Fruit fly (Drosophila melanogaster) whole organism, embryonic: ENCODE data around the gene CG18542.

Experiments used
- Ada2b ChIP-seq: fragments of 200-800 bp; sonication (Bioruptor generic); IDR thresholded peaks from 2 replicates; pipeline ENCODE4 v1.3.6; 2022; ENCODE audit warnings: missing biosample characterization, missing genetic modification characterization
- B-H2 ChIP-seq: fragments of 200-800 bp; sonication (Bioruptor generic); optimal IDR thresholded peaks from 2 replicates; lab custom pipeline; 2018; ENCODE audit warnings: missing biosample characterization, mild to moderate bottlenecking, missing genetic modification characterization
- C15 ChIP-seq: fragments of 200-800 bp; sonication (Bioruptor generic); IDR thresholded peaks from 3 replicates; pipeline ENCODE4 v1.3.6; 2022; ENCODE audit warnings: missing biosample characterization, missing genetic modification characterization
- CG10267 ChIP-seq: fragments of 200-800 bp; sonication (Bioruptor generic); optimal IDR thresholded peaks from 2 replicates; lab custom pipeline; 2018; ENCODE audit warnings: missing biosample characterization, mild to moderate bottlenecking, missing genetic modification characterization, moderate library complexity
- CG11560 ChIP-seq: fragments of 200-800 bp; sonication (Bioruptor generic); IDR thresholded peaks from 3 replicates; pipeline ENCODE4 v1.3.6; 2022; ENCODE audit warnings: missing biosample characterization, missing genetic modification characterization
- CG11723 ChIP-seq: fragments of 200-800 bp; sonication (Bioruptor generic); optimal IDR thresholded peaks from 2 replicates; lab custom pipeline; 2017; ENCODE audit warnings: missing biosample characterization, mild to moderate bottlenecking, missing genetic modification characterization
- CG12071 ChIP-seq: fragments of 200-800 bp; sonication (Bioruptor generic); optimal IDR thresholded peaks from 3 replicates; lab custom pipeline; 2018; ENCODE audit warnings: missing biosample characterization, mild to moderate bottlenecking, missing genetic modification characterization
- CG14710 ChIP-seq: fragments of 200-800 bp; sonication (Bioruptor generic); optimal IDR thresholded peaks from 3 replicates; lab custom pipeline; 2019; ENCODE audit warnings: missing biosample characterization, mild to moderate bottlenecking, missing genetic modification characterization, moderate library complexity
- CG1647 ChIP-seq: fragments of 200-800 bp; sonication (Bioruptor generic); optimal IDR thresholded peaks from 3 replicates; lab custom pipeline; 2016; ENCODE audit warnings: missing biosample characterization, missing genetic modification characterization
- CG2199 ChIP-seq: fragments of 200-800 bp; sonication (Bioruptor generic); IDR thresholded peaks from 3 replicates; pipeline ENCODE4 v1.3.6; 2022; ENCODE audit warnings: missing biosample characterization, missing genetic modification characterization
- CG2202 ChIP-seq: fragments of 200-800 bp; sonication (Bioruptor generic); optimal IDR thresholded peaks from 2 replicates; lab custom pipeline; 2018; ENCODE audit warnings: missing biosample characterization, mild to moderate bottlenecking, missing genetic modification characterization
- CG2712 ChIP-seq: fragments of 200-800 bp; optimal IDR thresholded peaks from 3 replicates; lab custom pipeline; 2019; ENCODE audit warnings: missing biosample characterization, mild to moderate bottlenecking, missing genetic modification characterization, moderate library complexity
- CG30403 ChIP-seq: fragments of 200-800 bp; sonication (Bioruptor generic); optimal IDR thresholded peaks from 3 replicates; lab custom pipeline; 2016; ENCODE audit warnings: missing biosample characterization, missing genetic modification characterization
- CG33557 ChIP-seq: fragments of 200-800 bp; sonication (Bioruptor generic); optimal IDR thresholded peaks from 2 replicates; lab custom pipeline; 2019; ENCODE audit warnings: missing biosample characterization, mild to moderate bottlenecking, missing genetic modification characterization, moderate library complexity
- CG34224 ChIP-seq: fragments of 200-800 bp; sonication (Bioruptor generic); IDR thresholded peaks from 3 replicates; pipeline ENCODE4 v1.3.6; 2022; ENCODE audit warnings: missing biosample characterization, missing genetic modification characterization; ENCODE audit not compliant: partially characterized antibody
- CG4820 ChIP-seq: fragments of 200-800 bp; sonication (Bioruptor generic); optimal IDR thresholded peaks from 3 replicates; lab custom pipeline; 2016; ENCODE audit warnings: missing biosample characterization, missing genetic modification characterization
- CG4854 ChIP-seq: fragments of 200-800 bp; sonication (Bioruptor generic); optimal IDR thresholded peaks from 2 replicates; lab custom pipeline; 2016; ENCODE audit warnings: missing biosample characterization, missing genetic modification characterization, inconsistent platforms
- CG5245 ChIP-seq: fragments of 200-800 bp; sonication (Bioruptor generic); optimal IDR thresholded peaks from 3 replicates; lab custom pipeline; 2016; ENCODE audit warnings: missing biosample characterization, missing genetic modification characterization
- CG7556 ChIP-seq: fragments of 200-800 bp; sonication (Bioruptor generic); optimal IDR thresholded peaks from 2 replicates; lab custom pipeline; 2017; ENCODE audit warnings: missing biosample characterization, mild to moderate bottlenecking, missing genetic modification characterization
- CG9817 ChIP-seq: fragments of 200-800 bp; sonication (Bioruptor generic); optimal IDR thresholded peaks from 2 replicates; lab custom pipeline; 2018; ENCODE audit warnings: missing biosample characterization, mild to moderate bottlenecking, missing genetic modification characterization, moderate library complexity
- Dbx ChIP-seq: fragments of 200-800 bp; sonication (Bioruptor generic); IDR thresholded peaks from 3 replicates; pipeline ENCODE4 v1.3.6; 2022; ENCODE audit warnings: missing biosample characterization, missing genetic modification characterization
- GATAe ChIP-seq: fragments of 200-800 bp; sonication (Bioruptor generic); conservative IDR thresholded peaks from 2 replicates; pipeline ENCODE4 v1.3.6; 2022; ENCODE audit warnings: missing biosample characterization, missing genetic modification characterization
- Hmr ChIP-seq: fragments of 200-800 bp; sonication (Bioruptor generic); optimal IDR thresholded peaks from 3 replicates; lab custom pipeline; 2017; ENCODE audit warnings: mild to moderate bottlenecking, missing biosample characterization, missing genetic modification reagents, missing genetic modification characterization
- Hr3 ChIP-seq: fragments of 200-800 bp; sonication (Bioruptor generic); optimal IDR thresholded peaks from 3 replicates; lab custom pipeline; 2016; ENCODE audit warnings: missing biosample characterization, missing genetic modification characterization
- MTF-1 ChIP-seq: fragments of 200-800 bp; sonication (Bioruptor generic); optimal IDR thresholded peaks from 2 replicates; lab custom pipeline; 2018; ENCODE audit warnings: missing biosample characterization, mild to moderate bottlenecking, missing genetic modification characterization, borderline replicate concordance
- Meics ChIP-seq: fragments of 200-800 bp; sonication (Bioruptor generic); optimal IDR thresholded peaks from 2 replicates; lab custom pipeline; 2017; ENCODE audit warnings: missing biosample characterization, mild to moderate bottlenecking, missing genetic modification characterization
- NFAT ChIP-seq: fragments of 200-800 bp; sonication (Bioruptor generic); IDR thresholded peaks from 2 replicates; pipeline ENCODE4 v1.3.6; 2022; ENCODE audit warnings: missing biosample characterization, missing genetic modification characterization
- Nf-YA ChIP-seq: fragments of 200-800 bp; sonication (Bioruptor generic); IDR thresholded peaks from 2 replicates; pipeline ENCODE4 v1.3.6; 2022; ENCODE audit warnings: missing biosample characterization, missing genetic modification characterization
- Poxn ChIP-seq: fragments of 200-800 bp; sonication (Bioruptor generic); IDR thresholded peaks from 2 replicates; pipeline ENCODE4 v1.3.6; 2022; ENCODE audit warnings: missing biosample characterization, missing genetic modification characterization
- Side ChIP-seq: fragments of 200-800 bp; sonication (Bioruptor generic); optimal IDR thresholded peaks from 2 replicates; lab custom pipeline; 2016; ENCODE audit warnings: missing biosample characterization, missing genetic modification characterization
- Sin3A ChIP-seq: fragments of >200 bp; optimal IDR thresholded peaks from 2 replicates; lab custom pipeline; 2018
- Six4 ChIP-seq: fragments of 200-800 bp; sonication (Bioruptor generic); optimal IDR thresholded peaks from 2 replicates; lab custom pipeline; 2016; ENCODE audit warnings: missing biosample characterization, missing genetic modification characterization
- Usf ChIP-seq: fragments of 200-800 bp; sonication (Bioruptor generic); optimal IDR thresholded peaks from 2 replicates; lab custom pipeline; 2017; ENCODE audit warnings: missing genotype, missing biosample characterization, missing genetic modification characterization
- YL-1 ChIP-seq: fragments of 200-800 bp; sonication (Bioruptor generic); optimal IDR thresholded peaks from 3 replicates; lab custom pipeline; 2017; ENCODE audit warnings: missing biosample characterization, mild to moderate bottlenecking, missing genetic modification characterization
- ato ChIP-seq: fragments of 200-800 bp; sonication (Bioruptor generic); IDR thresholded peaks from 2 replicates; pipeline ENCODE4 v1.3.6; 2022; ENCODE audit warnings: missing biosample characterization, missing genetic modification characterization; ENCODE audit not compliant: partially characterized antibody
- cg ChIP-seq: fragments of 200-800 bp; sonication (Bioruptor generic); optimal IDR thresholded peaks from 3 replicates; lab custom pipeline; 2019; ENCODE audit warnings: missing biosample characterization, mild to moderate bottlenecking, missing genetic modification characterization, moderate library complexity
- crp ChIP-seq, 2 experiments: fragments of 200-800 bp; sonication (Bioruptor generic); optimal IDR thresholded peaks; 2 replicates in 1 of 2; 3 replicates in 1 of 2; lab custom pipeline; 2017; ENCODE audit warnings: missing biosample characterization in 2 of 2, missing genetic modification characterization in 2 of 2, mild to moderate bottlenecking in 1 of 2, moderate library complexity in 1 of 2
- dpn ChIP-seq, 2 experiments: fragments of 200-800 bp; sonication (Bioruptor generic); optimal IDR thresholded peaks; 3 replicates each; lab custom pipeline; 2016; ENCODE audit warnings: missing biosample characterization in 2 of 2, missing genetic modification characterization in 2 of 2
- exex ChIP-seq: fragments of 200-800 bp; sonication (Bioruptor generic); optimal IDR thresholded peaks from 4 replicates; lab custom pipeline; 2018; ENCODE audit warnings: missing biosample characterization, mild to moderate bottlenecking, missing genetic modification characterization, moderate library complexity
- her ChIP-seq: fragments of 200-800 bp; sonication (Bioruptor generic); optimal IDR thresholded peaks from 2 replicates; lab custom pipeline; 2016; ENCODE audit warnings: missing biosample characterization, missing genetic modification characterization
- hth ChIP-seq: fragments of >200 bp; optimal IDR thresholded peaks from 2 replicates; lab custom pipeline; 2017; ENCODE audit warnings: inconsistent platforms
- maf-S ChIP-seq: fragments of 200-800 bp; sonication (Bioruptor generic); optimal IDR thresholded peaks from 2 replicates; lab custom pipeline; 2016; ENCODE audit warnings: missing biosample characterization, missing genetic modification characterization
- mam ChIP-seq: fragments of 200-800 bp; sonication (Bioruptor generic); optimal IDR thresholded peaks from 3 replicates; lab custom pipeline; 2016; ENCODE audit warnings: missing biosample characterization, missing genetic modification characterization
- oc ChIP-seq: fragments of 200-800 bp; sonication (Bioruptor generic); optimal IDR thresholded peaks from 2 replicates; lab custom pipeline; 2018; ENCODE audit warnings: missing biosample characterization, mild to moderate bottlenecking, missing genetic modification characterization, moderate library complexity
- pan ChIP-seq, 4 experiments: fragments of >200 bp in 3 of 4; fragments of 200-800 bp in 1 of 4; sonication (Bioruptor generic) in 1 of 4; optimal IDR thresholded peaks in 3 of 4; IDR thresholded peaks in 1 of 4; 2 replicates each; pipeline versions ENCODE4 v1.3.6 to Lab custom; 2017 to 2022; ENCODE audit warnings: missing biosample characterization in 2 of 4, missing genetic modification characterization in 2 of 4, mixed read lengths in 1 of 4
- schlank ChIP-seq: fragments of 200-800 bp; sonication (Bioruptor generic); optimal IDR thresholded peaks from 2 replicates; lab custom pipeline; 2018; ENCODE audit warnings: missing biosample characterization, mild to moderate bottlenecking, missing genetic modification characterization
- shn ChIP-seq: fragments of 200-800 bp; sonication (Bioruptor generic); optimal IDR thresholded peaks from 3 replicates; lab custom pipeline; 2016; ENCODE audit warnings: missing biosample characterization, missing genetic modification characterization
- sqz ChIP-seq: fragments of 200-800 bp; sonication (Bioruptor generic); optimal IDR thresholded peaks from 3 replicates; lab custom pipeline; 2018; ENCODE audit warnings: missing biosample characterization, mild to moderate bottlenecking, missing genetic modification characterization
- ssp ChIP-seq: fragments of 200-800 bp; sonication (Bioruptor generic); IDR thresholded peaks from 2 replicates; pipeline ENCODE4 v1.3.6; 2022; ENCODE audit warnings: missing biosample characterization, missing genetic modification characterization
- sug ChIP-seq: fragments of 200-800 bp; optimal IDR thresholded peaks from 2 replicates; lab custom pipeline; 2019; ENCODE audit warnings: missing biosample characterization, mild to moderate bottlenecking, missing genetic modification characterization, moderate library complexity
- yki ChIP-seq: fragments of >200 bp; optimal IDR thresholded peaks from 3 replicates; lab custom pipeline; 2018

CG18542 gene

DNA sequence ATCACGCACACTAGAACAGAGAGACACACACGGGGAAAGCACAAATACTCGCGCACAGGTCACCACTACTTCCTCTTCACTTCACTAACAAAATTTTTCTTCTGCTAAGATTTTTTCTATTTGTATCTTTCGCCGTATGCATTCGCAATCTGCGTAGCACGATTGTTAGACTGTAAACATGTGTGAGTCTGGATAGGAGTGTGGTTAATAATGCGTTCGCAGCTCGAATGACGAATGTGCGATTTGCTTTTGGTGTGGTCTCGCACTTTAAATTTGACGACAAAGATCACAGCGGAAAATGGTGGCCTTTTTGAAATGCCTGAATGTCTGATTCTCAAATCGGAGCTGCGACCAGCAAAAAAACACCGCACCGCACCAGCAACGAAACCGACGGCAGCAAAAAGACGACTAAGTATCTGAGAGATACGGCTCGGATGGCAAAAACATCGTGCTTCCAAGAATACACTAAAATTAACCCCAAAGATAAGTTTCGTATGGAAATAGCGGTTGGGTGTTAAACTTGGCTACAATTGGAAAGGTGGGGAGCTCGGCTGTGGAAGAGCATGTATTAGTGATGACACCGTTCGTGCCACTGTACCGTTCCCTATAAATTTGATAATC is 19.6 kb downstream of the CG18542 start, which contains the start of gene Unc-115a (continued):
- TF ChIP-seq CG2202 (tag; lab: Kevin White, UChicago) (peak; percentile 3), CG12071 (GFP tag; lab: Kevin White, UChicago) (no peak), CG2712 (peak; percentile 73), sqz (GFP tag; lab: Kevin White, UChicago) (peak; percentile 59), B-H2 (GFP tag; lab: Kevin White, UChicago) (peak; percentile 78), CG34224 (GFP tag; lab: Robert Waterston, UW) (no peak), C15 (no peak), schlank (tag; lab: Kevin White, UChicago) (peak; percentile 13), CG9817 (peak; percentile 42), shn (GFP tag; lab: Kevin White, UChicago) (peak; percentile 20), Sin3A (lab: Kevin White, UChicago) (peak; percentile 38), exex (tag; lab: Kevin White, UChicago) (no peak), CG10267 (tag; lab: Kevin White, UChicago) (peak; percentile 74), ato (no peak), CG4820 (GFP tag; lab: Kevin White, UChicago) (no peak), CG4854 (GFP tag; lab: Kevin White, UChicago) (no peak), yki (lab: Kevin White, UChicago) (no peak), Poxn (GFP tag; lab: Robert Waterston, UW) (no peak), YL-1 (GFP tag; lab: Kevin White, UChicago) (peak; percentile 75), pan (optimal IDR thresholded peaks at IDR 0.05; lab: Kevin White, UChicago) (no peak), pan (GFP tag; optimal IDR thresholded peaks at IDR 0.05 in 1 of 2, IDR thresholded peaks at IDR 0.05 in 1 of 2) (no peak), CG2199 (GFP tag; lab: Robert Waterston, UW) (no peak), hth (lab: Kevin White, UChicago) (no peak), Nf-YA (no peak), Meics (GFP tag; lab: Kevin White, UChicago) (peak; percentile 44), Hmr (GFP tag; lab: Kevin White, UChicago) (peak; percentile 83), CG5245 (GFP tag; lab: Kevin White, UChicago) (no peak), Hr3 (GFP tag; lab: Kevin White, UChicago) (peak; percentile 24), Side (GFP tag; lab: Kevin White, UChicago) (peak; percentile 44), maf-S (GFP tag; lab: Kevin White, UChicago) (peak; percentile 31), Ada2b (GFP tag; lab: Robert Waterston, UW) (no peak), dpn (GFP tag; optimal IDR thresholded peaks at IDR 0.05; lab: Kevin White, UChicago) (peak; percentile 36 to 47), mam (GFP tag; lab: Kevin White, UChicago) (peak; percentile 37), her (peak; percentile 60), cg (GFP tag; lab: Kevin White, UChicago) (peak; percentile 93), CG1647 (GFP tag; lab: Kevin White, UChicago) (peak; percentile 36), ssp (GFP tag; lab: Robert Waterston, UW) (no peak), CG7556 (peak; percentile 33), CG11560 (tag; lab: Robert Waterston, UW) (no peak), NFAT (no peak), oc (tag; lab: Kevin White, UChicago) (no peak), CG33557 (GFP tag; lab: Kevin White, UChicago) (peak; percentile 26), CG11723 (GFP tag; lab: Kevin White, UChicago) (no peak), Six4 (GFP tag; lab: Kevin White, UChicago) (peak; percentile 23), GATAe (no peak), Dbx (GFP tag; lab: Robert Waterston, UW) (no peak), crp (GFP tag; optimal IDR thresholded peaks at IDR 0.05; lab: Kevin White, UChicago) (peak in 1 of 2 experiments; percentile 42), sug (tag; lab: Kevin White, UChicago) (peak; percentile 41), Usf (no peak), CG14710 (peak; percentile 75), MTF-1 (GFP tag; lab: Kevin White, UChicago) (peak; percentile 52), CG30403 (GFP tag; lab: Kevin White, UChicago) (peak; percentile 29)
